Worm (Caenorhabditis elegans): Measurements from ENCODE around the gene K09F6.3.

DNA sequence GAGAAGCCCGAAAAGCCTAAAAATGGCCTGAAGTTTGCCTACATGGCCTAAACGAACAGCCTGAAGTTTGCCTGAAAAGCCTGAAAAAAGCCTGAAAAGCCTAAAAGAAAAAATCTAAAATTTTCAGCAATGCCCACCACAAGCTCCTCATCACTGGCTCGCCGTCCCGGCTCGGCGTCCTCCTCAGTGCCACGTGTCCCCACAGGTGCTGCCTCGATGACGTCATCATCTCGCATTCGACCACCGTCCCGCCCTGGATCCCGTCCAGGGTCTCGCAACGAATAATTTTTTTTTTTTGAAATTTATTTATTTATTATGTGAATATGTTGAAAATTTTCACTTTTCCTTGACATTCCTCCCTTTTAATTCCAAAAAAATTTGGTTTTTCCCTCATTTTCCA, 1.3 kb upstream of the K09F6.3 start:
- TF ChIP-seq pha-4 (GFP tag; IDR thresholded peaks at IDR 0.05): no peak
- TF ChIP-seq pha-4 (tag; optimal IDR thresholded peaks at IDR 0.05): no peak
- TF ChIP-seq lin-38 (GFP tag; IDR thresholded peaks at IDR 0.05): no peak
- TF ChIP-seq unc-130 (GFP tag; optimal IDR thresholded peaks at IDR 0.05): no peak
- TF ChIP-seq nhr-11 (tag; optimal IDR thresholded peaks at IDR 0.05): no peak
- no peak for TF ChIP-seq nhr-25 (tag; optimal IDR thresholded peaks at IDR 0.05; ENCODE audit: borderline replicate concordance, insufficient read depth)
